Fruit fly (Drosophila melanogaster) whole organism, wandering third instar larva: ENCODE results near the gene CG42578.

Experiments used
- CG32264 ChIP-seq: fragments of 200-800 bp; sonication (Bioruptor generic); optimal IDR thresholded peaks from 2 replicates; lab custom pipeline; 2016; ENCODE audit warnings: missing biosample characterization, missing genetic modification characterization
- CG9705 ChIP-seq: fragments of 200-800 bp; sonication (Bioruptor generic); optimal IDR thresholded peaks from 2 replicates; lab custom pipeline; 2018; ENCODE audit warnings: missing biosample characterization, mild to moderate bottlenecking, missing genetic modification characterization
- CrebA ChIP-seq: fragments of 200-800 bp; sonication (Bioruptor generic); optimal IDR thresholded peaks from 2 replicates; lab custom pipeline; 2016; ENCODE audit warnings: missing biosample characterization, mild to moderate bottlenecking, missing genetic modification characterization, borderline replicate concordance
- Dfd ChIP-seq: fragments of >200 bp; optimal IDR thresholded peaks from 2 replicates; lab custom pipeline; 2017; ENCODE audit warnings: missing biosample characterization, missing genetic modification characterization
- Dif ChIP-seq: fragments of 200-275, 200-300 bp; sonication (Bioruptor generic); optimal IDR thresholded peaks from 2 replicates; lab custom pipeline; 2018; ENCODE audit warnings: missing biosample characterization, missing genetic modification characterization; ENCODE audit not compliant: partially characterized antibody
- GATAd ChIP-seq: sonication (Bioruptor generic); optimal IDR thresholded peaks from 2 replicates; lab custom pipeline; 2016; ENCODE audit warnings: missing biosample characterization, missing genetic modification characterization
- HLH106 ChIP-seq: fragments of 200-800 bp; optimal IDR thresholded peaks from 3 replicates; lab custom pipeline; 2019; ENCODE audit warnings: missing biosample characterization, mild to moderate bottlenecking, missing genetic modification characterization, moderate library complexity
- Hnf4 ChIP-seq: fragments of 200-800 bp; sonication (Bioruptor generic); optimal IDR thresholded peaks from 2 replicates; lab custom pipeline; 2016; ENCODE audit warnings: missing biosample characterization, mild to moderate bottlenecking, missing genetic modification characterization
- Hr78 ChIP-seq: fragments of >200 bp; optimal IDR thresholded peaks from 2 replicates; lab custom pipeline; 2017; ENCODE audit warnings: missing biosample characterization, missing genetic modification characterization
- Jra ChIP-seq: sonication (Bioruptor generic); optimal IDR thresholded peaks from 2 replicates; lab custom pipeline; 2016; ENCODE audit warnings: missing biosample characterization, missing genetic modification characterization
- Mio ChIP-seq: sonication (Bioruptor generic); optimal IDR thresholded peaks from 2 replicates; lab custom pipeline; 2016; ENCODE audit warnings: missing biosample characterization, missing genetic modification characterization
- Myc ChIP-seq: fragments of >200 bp; optimal IDR thresholded peaks from 2 replicates; lab custom pipeline; 2017
- N ChIP-seq: fragments of >200 bp; optimal IDR thresholded peaks from 2 replicates; lab custom pipeline; 2018; ENCODE audit warnings: missing biosample characterization, missing external identifiers, missing genetic modification characterization
- Rel ChIP-seq, 2 experiments: fragments of 200-800 bp; sonication (Bioruptor generic) in 1 of 2; optimal IDR thresholded peaks; 2 replicates in 1 of 2; 3 replicates in 1 of 2; lab custom pipeline; 2016 to 2019; ENCODE audit warnings: mild to moderate bottlenecking in 2 of 2, missing biosample characterization in 2 of 2, missing genetic modification characterization in 2 of 2, moderate library complexity in 1 of 2
- Sp1 ChIP-seq: fragments of 200-800 bp; sonication (Bioruptor generic); optimal IDR thresholded peaks from 3 replicates; lab custom pipeline; 2019; ENCODE audit warnings: missing biosample characterization, mild to moderate bottlenecking, missing genetic modification characterization, moderate library complexity
- Vsx2 ChIP-seq: fragments of 200-300, 225-300 bp; sonication (Bioruptor generic); optimal IDR thresholded peaks from 2 replicates; lab custom pipeline; 2018; ENCODE audit warnings: missing biosample characterization, missing genetic modification characterization; ENCODE audit not compliant: partially characterized antibody
- br ChIP-seq: fragments of 200-800 bp; sonication (Bioruptor generic); optimal IDR thresholded peaks from 2 replicates; lab custom pipeline; 2016; ENCODE audit warnings: missing biosample characterization, missing genetic modification characterization
- brk ChIP-seq: fragments of 200-800 bp; sonication (Bioruptor generic); optimal IDR thresholded peaks from 2 replicates; lab custom pipeline; 2016; ENCODE audit warnings: missing biosample characterization, mild to moderate bottlenecking, missing genetic modification characterization
- dl ChIP-seq, 2 experiments: fragments of 175-275, 200-275 bp in 1 of 2; fragments of 200-275 bp in 1 of 2; sonication (Bioruptor generic); optimal IDR thresholded peaks; lab custom pipeline; 2018; ENCODE audit warnings: mild to moderate bottlenecking in 2 of 2, missing biosample characterization in 2 of 2, missing genetic modification characterization in 2 of 2, moderate library complexity in 2 of 2; ENCODE audit not compliant: partially characterized antibody in 2 of 2, insufficient read depth in 1 of 2
- dmrt93B ChIP-seq: fragments of 200-800 bp; sonication (Bioruptor generic); optimal IDR thresholded peaks from 2 replicates; lab custom pipeline; 2018; ENCODE audit warnings: missing biosample characterization, mild to moderate bottlenecking, missing genetic modification characterization
- dsf ChIP-seq: sonication (Bioruptor generic); optimal IDR thresholded peaks from 2 replicates; lab custom pipeline; 2016; ENCODE audit warnings: missing biosample characterization, missing genetic modification characterization, borderline replicate concordance
- ey ChIP-seq: fragments of 200-800 bp; sonication (Bioruptor generic); optimal IDR thresholded peaks from 2 replicates; lab custom pipeline; 2016; ENCODE audit warnings: missing biosample characterization, missing genetic modification characterization
- foxo ChIP-seq, 2 experiments: fragments of 200-800 bp; sonication (Bioruptor generic); optimal IDR thresholded peaks; 2 replicates in 1 of 2; 3 replicates in 1 of 2; lab custom pipeline; 2016 to 2017; ENCODE audit warnings: missing biosample characterization in 2 of 2, missing genetic modification characterization in 2 of 2
- fru ChIP-seq: fragments of 200-800 bp; sonication (Bioruptor generic); optimal IDR thresholded peaks from 3 replicates; lab custom pipeline; 2016; ENCODE audit warnings: missing biosample characterization, mild to moderate bottlenecking, missing genetic modification characterization
- h ChIP-seq: fragments of 200-800 bp; sonication (Bioruptor generic); optimal IDR thresholded peaks from 3 replicates; lab custom pipeline; 2016; ENCODE audit warnings: missing biosample characterization, mild to moderate bottlenecking, missing genetic modification characterization
- jim ChIP-seq: fragments of 175-275, 200-325 bp; sonication (Bioruptor generic); optimal IDR thresholded peaks from 2 replicates; lab custom pipeline; 2016; ENCODE audit warnings: missing biosample characterization, mild to moderate bottlenecking, missing genetic modification characterization
- pan ChIP-seq: fragments of >200 bp; optimal IDR thresholded peaks from 2 replicates; lab custom pipeline; 2017
- rgr ChIP-seq: fragments of 200-800 bp; sonication (Bioruptor generic); optimal IDR thresholded peaks from 3 replicates; lab custom pipeline; 2016; ENCODE audit warnings: missing biosample characterization, mild to moderate bottlenecking, missing genetic modification characterization
- sage ChIP-seq: fragments of 200-800 bp; sonication (Bioruptor generic); optimal IDR thresholded peaks from 2 replicates; lab custom pipeline; 2016; ENCODE audit warnings: missing biosample characterization, mild to moderate bottlenecking, missing genetic modification characterization
- sv ChIP-seq: fragments of 200-800 bp; sonication (Bioruptor generic); optimal IDR thresholded peaks from 3 replicates; lab custom pipeline; 2016; ENCODE audit warnings: missing biosample characterization, missing genetic modification characterization
- tai ChIP-seq: sonication (Bioruptor generic); optimal IDR thresholded peaks from 2 replicates; lab custom pipeline; 2016; ENCODE audit warnings: missing biosample characterization, missing genetic modification characterization
- usp ChIP-seq: fragments of >200 bp; optimal IDR thresholded peaks from 2 replicates; lab custom pipeline; 2017; ENCODE audit warnings: missing biosample characterization, missing genetic modification characterization
- woc ChIP-seq: sonication (Bioruptor generic); optimal IDR thresholded peaks from 2 replicates; lab custom pipeline; 2016; ENCODE audit warnings: missing biosample characterization, mild to moderate bottlenecking, missing genetic modification characterization

CG42578 gene

DNA sequence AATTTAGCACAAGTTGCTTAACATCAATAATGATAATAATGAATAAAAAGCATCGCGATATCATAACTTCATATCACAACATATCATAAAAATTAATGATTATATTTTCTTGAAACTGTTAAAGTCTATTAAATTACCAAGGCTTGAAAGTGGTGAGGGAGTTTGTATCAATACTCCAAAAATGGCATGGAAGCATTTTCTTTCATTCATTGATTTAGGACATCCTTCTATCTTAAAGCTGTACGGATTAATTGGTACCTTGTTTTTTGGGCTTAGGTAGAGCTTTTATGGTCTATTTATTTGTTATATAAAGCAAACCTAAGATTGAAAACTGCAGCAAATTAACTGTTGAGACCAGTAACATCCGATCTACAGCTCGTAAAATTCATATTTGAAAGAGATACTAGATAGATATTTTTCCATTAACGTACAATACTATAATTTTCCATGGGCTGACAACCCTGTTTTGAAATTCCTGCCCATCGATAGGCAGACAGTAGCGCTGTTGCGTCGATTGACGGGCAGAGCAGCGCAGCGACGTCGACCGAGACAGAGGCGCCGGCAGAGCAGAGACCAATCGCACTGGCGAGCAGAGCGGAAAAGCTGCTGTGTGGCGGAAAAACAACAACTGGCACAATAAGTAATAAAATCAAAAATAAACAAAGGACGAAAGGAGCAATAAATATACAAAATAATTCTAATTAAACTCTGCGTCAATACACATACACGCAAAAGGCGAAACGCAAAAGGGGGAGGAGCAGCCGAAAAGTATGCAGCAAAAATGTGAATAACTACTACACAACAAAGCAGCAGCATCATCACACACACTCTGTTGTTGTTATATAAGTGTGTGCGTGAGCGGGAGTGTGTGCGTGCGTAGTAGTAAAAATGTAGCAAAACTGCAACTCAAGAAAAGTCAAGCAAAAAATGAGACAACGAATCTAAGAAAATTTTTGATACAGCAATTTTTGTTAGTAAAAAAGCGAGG is 12.5 kb upstream of the CG42578 start, which contains the start of gene CG1695:
Gene CG1695, plus strand, starts transcription at position 606 of the 988 bp plus-strand sequence.
- no peak for TF ChIP-seq ey (GFP tag; lab: Kevin White, UChicago)
- no peak for TF ChIP-seq usp (GFP tag; lab: Kevin White, UChicago)
- peak; percentile 26 for TF ChIP-seq N
- no peak for TF ChIP-seq Mio (GFP tag; lab: Kevin White, UChicago)
- TF ChIP-seq dsf (GFP tag; lab: Kevin White, UChicago): no peak
- peak; percentile 10 for TF ChIP-seq woc (GFP tag; lab: Kevin White, UChicago)
- TF ChIP-seq pan: no peak
- TF ChIP-seq Dfd (GFP tag; lab: Kevin White, UChicago): no peak
- no peak for TF ChIP-seq rgr
- no peak for TF ChIP-seq CG32264 (GFP tag; lab: Kevin White, UChicago)
- no peak for TF ChIP-seq Jra
- no peak for TF ChIP-seq foxo (GFP tag; optimal IDR thresholded peaks at IDR 0.05; lab: Kevin White, UChicago)
- TF ChIP-seq HLH106 (tag; lab: Kevin White, UChicago): peak; percentile 35
- no peak for TF ChIP-seq Sp1
- no peak for TF ChIP-seq Myc (lab: Kevin White, UChicago)
- no peak for TF ChIP-seq jim (GFP tag; lab: Kevin White, UChicago)
- no peak for TF ChIP-seq Hr78 (GFP tag; lab: Kevin White, UChicago)

DNA sequence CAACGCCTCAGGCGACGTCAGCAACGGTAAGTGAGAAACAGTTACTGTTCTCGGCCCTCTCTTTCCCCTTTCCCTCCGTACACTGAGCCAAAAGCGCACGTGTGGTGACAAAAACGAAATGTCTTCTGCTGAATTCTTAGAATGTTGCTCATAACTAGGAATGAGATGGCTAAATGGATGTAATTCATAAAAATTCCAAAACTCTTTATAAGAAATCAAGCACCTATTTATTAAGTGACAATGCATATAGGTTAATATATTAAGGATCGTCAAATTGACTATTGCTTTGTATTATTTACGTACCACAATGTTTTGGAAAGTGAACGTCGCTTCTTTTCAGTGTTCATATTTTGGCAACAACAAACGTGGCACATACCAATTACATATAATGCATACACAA is 11.6 kb upstream of the CG42578 start:
- TF ChIP-seq tai (GFP tag; lab: Kevin White, UChicago): no peak
- no peak for TF ChIP-seq h
- TF ChIP-seq dl (GFP tag; optimal IDR thresholded peaks at IDR 0.05; lab: Kevin White, UChicago; ENCODE audit: insufficient read depth in 1 of 2, partially characterized antibody in 2 of 2): no peak
- TF ChIP-seq Dfd (GFP tag; lab: Kevin White, UChicago): no peak
- TF ChIP-seq Hr78 (GFP tag; lab: Kevin White, UChicago): no peak
- TF ChIP-seq Myc (lab: Kevin White, UChicago): no peak
- TF ChIP-seq sage (GFP tag; lab: Kevin White, UChicago): no peak
- no peak for TF ChIP-seq Hnf4
- TF ChIP-seq CrebA (GFP tag; lab: Kevin White, UChicago): no peak
- TF ChIP-seq Sp1: no peak
- TF ChIP-seq, all 38 proteins: peak for 0

DNA sequence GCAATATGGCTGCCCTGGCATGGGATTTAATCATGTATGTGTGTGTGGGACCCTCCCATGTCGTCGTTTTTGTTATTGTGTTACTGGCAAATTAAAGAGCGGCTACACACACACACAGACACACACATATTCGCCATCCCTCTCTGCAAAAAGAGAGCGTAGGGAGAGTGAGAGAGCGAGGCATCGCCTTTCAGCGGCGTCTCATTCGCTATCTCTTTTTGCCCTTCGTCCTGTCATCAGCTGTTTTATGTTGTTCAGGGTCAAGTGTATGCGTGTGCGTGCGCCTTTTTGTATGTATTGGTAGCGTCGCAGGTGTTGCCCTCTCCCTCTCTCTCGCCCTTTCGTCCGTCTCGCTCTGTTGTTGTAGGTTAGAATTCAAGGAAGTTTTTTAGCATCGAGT is 9.3 kb upstream of the CG42578 start:
- TF ChIP-seq pan: no peak
- TF ChIP-seq dmrt93B (GFP tag; lab: Kevin White, UChicago): no peak
- TF ChIP-seq Vsx2 (GFP tag; lab: Kevin White, UChicago): no peak
- no peak for TF ChIP-seq Rel (GFP tag; optimal IDR thresholded peaks at IDR 0.05; lab: Kevin White, UChicago)
- TF ChIP-seq Rel (tag; optimal IDR thresholded peaks at IDR 0.05; lab: Kevin White, UChicago): no peak
- TF ChIP-seq tai (GFP tag; lab: Kevin White, UChicago): no peak
- no peak for TF ChIP-seq rgr
- no peak for TF ChIP-seq N
- TF ChIP-seq dsf (GFP tag; lab: Kevin White, UChicago): no peak
- TF ChIP-seq br (GFP tag; lab: Kevin White, UChicago): no peak
- no peak for TF ChIP-seq dl (GFP tag; optimal IDR thresholded peaks at IDR 0.05; lab: Kevin White, UChicago; ENCODE audit: insufficient read depth in 1 of 2, partially characterized antibody in 2 of 2)
- TF ChIP-seq sv: no peak
- TF ChIP-seq foxo (GFP tag; optimal IDR thresholded peaks at IDR 0.05; lab: Kevin White, UChicago): no peak
- TF ChIP-seq usp (GFP tag; lab: Kevin White, UChicago): no peak
- no peak for TF ChIP-seq GATAd
- no peak for TF ChIP-seq fru (GFP tag; lab: Kevin White, UChicago)
- no peak for TF ChIP-seq sage (GFP tag; lab: Kevin White, UChicago)
- TF ChIP-seq Jra: no peak
- TF ChIP-seq HLH106 (tag; lab: Kevin White, UChicago): no peak

DNA sequence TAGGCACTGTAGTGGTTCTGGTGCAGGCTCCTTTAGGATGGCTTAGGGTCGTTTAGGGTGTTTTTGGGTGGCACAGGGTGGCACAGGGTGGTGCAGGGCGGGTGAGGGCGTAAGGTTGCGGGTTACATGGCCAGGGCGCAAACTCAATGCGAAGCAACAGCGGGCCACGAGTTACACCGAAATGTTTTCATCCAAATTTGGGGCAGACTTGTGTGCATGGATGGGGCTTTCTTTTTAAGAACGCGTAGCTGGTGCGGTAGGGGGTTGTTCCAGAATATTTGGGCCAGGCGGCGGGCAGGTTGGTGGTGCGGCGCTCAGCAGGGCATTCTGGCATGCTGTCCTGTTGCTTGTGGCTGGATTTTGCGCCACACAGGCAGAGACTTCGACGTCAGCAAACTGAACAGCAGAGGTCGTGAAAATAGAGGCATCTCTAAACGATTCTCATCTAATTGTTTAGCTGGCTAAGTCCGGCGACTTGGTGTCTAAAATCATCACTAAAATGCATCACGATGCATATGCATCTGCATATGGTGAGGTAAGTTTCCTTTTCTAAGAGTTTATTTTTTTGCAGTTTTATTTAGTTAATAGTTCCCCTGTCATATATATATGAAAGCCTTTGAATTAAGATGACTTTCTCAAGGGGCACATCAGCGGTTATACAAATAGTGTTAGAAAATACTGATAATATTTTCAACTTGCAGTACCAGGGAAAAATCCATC is 1.9 kb downstream of the CG42578 start:
- TF ChIP-seq Myc (lab: Kevin White, UChicago) (no peak), GATAd (no peak), Hnf4 (no peak), Dfd (GFP tag; lab: Kevin White, UChicago) (no peak), CG9705 (GFP tag; lab: Kevin White, UChicago) (no peak), sage (GFP tag; lab: Kevin White, UChicago) (no peak), Rel (GFP tag; optimal IDR thresholded peaks at IDR 0.05; lab: Kevin White, UChicago) (no peak), Rel (tag; optimal IDR thresholded peaks at IDR 0.05; lab: Kevin White, UChicago) (no peak), brk (no peak), Sp1 (no peak), woc (GFP tag; lab: Kevin White, UChicago) (no peak), Dif (GFP tag; lab: Kevin White, UChicago) (no peak), foxo (GFP tag; optimal IDR thresholded peaks at IDR 0.05; lab: Kevin White, UChicago) (no peak)
- TF ChIP-seq, all 38 proteins: peak for 0
